Worm (Caenorhabditis elegans) whole organism, L1 larva: ENCODE data around the gene F42G2.2.

ENCODE experiments used
- C16A3.4 ChIP-seq: fragments of 150-350 bp; optimal IDR thresholded peaks from 2 replicates; lab custom pipeline; 2014; ENCODE audit warnings: missing biosample characterization, missing genetic modification characterization
- Y116A8C.19 ChIP-seq: sonication (generic microtip); optimal IDR thresholded peaks from 2 replicates; lab custom pipeline; 2016; ENCODE audit warnings: missing compliant biosample characterization, missing genetic modification characterization, borderline replicate concordance
- blmp-1 ChIP-seq: fragments of 150-350 bp; optimal IDR thresholded peaks from 2 replicates; lab custom pipeline; 2014; ENCODE audit warnings: missing biosample characterization, missing genetic modification characterization
- ceh-8 ChIP-seq: fragments of 200-800 bp; sonication (Bioruptor generic); optimal IDR thresholded peaks from 2 replicates; lab custom pipeline; 2018; ENCODE audit warnings: mild to moderate bottlenecking, missing genetic modification characterization, moderate library complexity, missing compliant biosample characterization
- ceh-82 ChIP-seq, 3 experiments: fragments of 150-350 bp in 1 of 3; sonication (generic microtip) in 2 of 3; optimal IDR thresholded peaks; 2 replicates each; lab custom pipeline; 2014 to 2017; ENCODE audit warnings: missing biosample characterization in 3 of 3, missing genetic modification characterization in 3 of 3
- ces-1 ChIP-seq: fragments of 150-350 bp; optimal IDR thresholded peaks from 2 replicates; lab custom pipeline; 2014; ENCODE audit warnings: missing biosample characterization, missing genetic modification reagents, missing genetic modification characterization
- dpl-1 ChIP-seq, 3 experiments: fragments of 150-350 bp in 2 of 3; sonication (generic microtip) in 1 of 3; optimal IDR thresholded peaks; 2 replicates each; lab custom pipeline; 2014 to 2017; ENCODE audit warnings: missing biosample characterization in 3 of 3, missing genetic modification characterization in 3 of 3, missing genetic modification reagents in 3 of 3
- dsc-1 ChIP-seq: sonication (generic microtip); optimal IDR thresholded peaks from 2 replicates; lab custom pipeline; 2016; ENCODE audit warnings: mild to moderate bottlenecking, missing genetic modification characterization, missing compliant biosample characterization
- efl-1 ChIP-seq, 4 experiments: fragments of 150-350 bp; optimal IDR thresholded peaks in 3 of 4; peaks in 1 of 4; 1 replicate in 1 of 4; 2 replicates in 3 of 4; lab custom pipeline; 2014; ENCODE audit warnings: missing biosample characterization in 2 of 4, missing genetic modification characterization in 2 of 4, missing genetic modification reagents in 2 of 4
- efl-3 ChIP-seq: fragments of 200-800 bp; sonication (Bioruptor generic); optimal IDR thresholded peaks from 2 replicates; lab custom pipeline; 2018; ENCODE audit warnings: mild to moderate bottlenecking, missing genetic modification characterization, missing compliant biosample characterization
- egl-13 ChIP-seq: sonication (generic microtip); optimal IDR thresholded peaks from 2 replicates; lab custom pipeline; 2016; ENCODE audit warnings: missing genotype, missing genetic modification reagents, missing genetic modification characterization, missing compliant biosample characterization
- egl-27 ChIP-seq, 2 experiments: fragments of 150-350 bp in 1 of 2; sonication (generic microtip); optimal IDR thresholded peaks; 3 replicates each; lab custom pipeline; 2017 to 2018; ENCODE audit warnings: missing biosample characterization in 2 of 2, missing genetic modification characterization in 2 of 2, missing genetic modification reagents in 2 of 2
- elt-2 ChIP-seq: sonication (generic microtip); optimal IDR thresholded peaks from 2 replicates; lab custom pipeline; 2016; ENCODE audit warnings: missing genetic modification characterization, mild to moderate bottlenecking, inconsistent platforms, missing compliant biosample characterization, missing genetic modification reagents
- fkh-10 ChIP-seq: sonication (generic microtip); optimal IDR thresholded peaks from 2 replicates; lab custom pipeline; 2017; ENCODE audit warnings: missing biosample characterization, missing genetic modification reagents, missing genetic modification characterization
- fkh-4 ChIP-seq: sonication (generic microtip); optimal IDR thresholded peaks from 2 replicates; lab custom pipeline; 2016; ENCODE audit warnings: missing compliant biosample characterization, missing genetic modification characterization, borderline replicate concordance
- fkh-8 ChIP-seq: sonication (generic microtip); optimal IDR thresholded peaks from 2 replicates; lab custom pipeline; 2016; ENCODE audit warnings: mild to moderate bottlenecking, missing genetic modification characterization, missing compliant biosample characterization
- grh-1 ChIP-seq: fragments of 200-800 bp; sonication (Bioruptor generic); IDR thresholded peaks from 2 replicates; pipeline ENCODE4 v1.3.6; 2022; ENCODE audit warnings: missing genetic modification reagents, missing genetic modification characterization, missing compliant biosample characterization
- hlh-17 ChIP-seq: fragments of 200-800 bp; sonication (Bioruptor generic); optimal IDR thresholded peaks from 2 replicates; lab custom pipeline; 2018; ENCODE audit warnings: missing genetic modification characterization, mild to moderate bottlenecking, missing compliant biosample characterization, moderate library complexity, borderline replicate concordance
- hlh-4 ChIP-seq: sonication (generic microtip); optimal IDR thresholded peaks from 2 replicates; lab custom pipeline; 2016; ENCODE audit warnings: mild to moderate bottlenecking, missing genetic modification characterization, missing compliant biosample characterization
- hpl-2 ChIP-seq: fragments of 150-350 bp; optimal IDR thresholded peaks from 2 replicates; lab custom pipeline; 2014; ENCODE audit warnings: missing biosample characterization, missing genetic modification reagents, missing genetic modification characterization
- irx-1 ChIP-seq: sonication (generic microtip); optimal IDR thresholded peaks from 2 replicates; lab custom pipeline; 2016; ENCODE audit warnings: missing genetic modification characterization, missing compliant biosample characterization
- jun-1 ChIP-seq: fragments of 150-350 bp; optimal IDR thresholded peaks from 2 replicates; lab custom pipeline; 2014; ENCODE audit warnings: missing biosample characterization, missing genetic modification reagents, missing genetic modification characterization
- lin-13 ChIP-seq: fragments of 150-350 bp; optimal IDR thresholded peaks from 2 replicates; lab custom pipeline; 2014; ENCODE audit warnings: missing biosample characterization, missing genetic modification reagents, missing genetic modification characterization
- lin-14 ChIP-seq: fragments of 200-800 bp; sonication (Bioruptor generic); optimal IDR thresholded peaks from 2 replicates; lab custom pipeline; 2018; ENCODE audit warnings: mild to moderate bottlenecking, missing genetic modification characterization, moderate library complexity, missing compliant biosample characterization
- lin-15B ChIP-seq: fragments of 150-350 bp; sonication (generic microtip); optimal IDR thresholded peaks from 3 replicates; lab custom pipeline; 2014; ENCODE audit warnings: missing biosample characterization, missing genetic modification characterization
- lin-35 ChIP-seq, 2 experiments: fragments of 150-350 bp; optimal IDR thresholded peaks; 2 replicates each; lab custom pipeline; 2014; ENCODE audit warnings: missing biosample characterization in 2 of 2, missing genetic modification characterization in 2 of 2, missing genetic modification reagents in 2 of 2
- lin-39 ChIP-seq: fragments of 150-350 bp; optimal IDR thresholded peaks from 2 replicates; lab custom pipeline; 2014; ENCODE audit warnings: missing biosample characterization, missing genetic modification reagents, missing genetic modification characterization
- lsy-2 ChIP-seq, 2 experiments: fragments of 150-350 bp; optimal IDR thresholded peaks; 2 replicates each; lab custom pipeline; 2014; ENCODE audit warnings: missing biosample characterization in 2 of 2, missing genetic modification characterization in 2 of 2
- mdl-1 ChIP-seq, 2 experiments: fragments of 150-350 bp; optimal IDR thresholded peaks; 2 replicates each; lab custom pipeline; 2014 to 2017; ENCODE audit warnings: missing biosample characterization in 2 of 2, missing genetic modification characterization in 2 of 2, inconsistent platforms in 1 of 2
- mef-2 ChIP-seq: fragments of 150-350 bp; optimal IDR thresholded peaks from 2 replicates; lab custom pipeline; 2014; ENCODE audit warnings: missing biosample characterization, missing genetic modification characterization
- mep-1 ChIP-seq: fragments of 150-350 bp; optimal IDR thresholded peaks from 2 replicates; lab custom pipeline; 2014; ENCODE audit warnings: missing biosample characterization, missing genetic modification characterization
- nhr-19 ChIP-seq: fragments of 200-800 bp; sonication (Bioruptor generic); conservative IDR thresholded peaks from 2 replicates; pipeline ENCODE4 v1.3.6; 2022; ENCODE audit warnings: missing genetic modification characterization, missing compliant biosample characterization
- nhr-20 ChIP-seq: sonication (generic microtip); optimal IDR thresholded peaks from 2 replicates; lab custom pipeline; 2016; ENCODE audit warnings: mild to moderate bottlenecking, missing genetic modification characterization, missing compliant biosample characterization
- nhr-71 ChIP-seq: sonication (generic microtip); optimal IDR thresholded peaks from 2 replicates; lab custom pipeline; 2016; ENCODE audit warnings: mild to moderate bottlenecking, missing genetic modification characterization, moderate library complexity, missing compliant biosample characterization
- nhr-76 ChIP-seq: sonication (generic microtip); optimal IDR thresholded peaks from 2 replicates; lab custom pipeline; 2017; ENCODE audit warnings: missing biosample characterization, missing genetic modification characterization
- nhr-77 ChIP-seq: fragments of 150-350 bp; optimal IDR thresholded peaks from 2 replicates; lab custom pipeline; 2014; ENCODE audit warnings: missing biosample characterization, missing genetic modification characterization
- pax-3 ChIP-seq: fragments of 200-800 bp; sonication (Bioruptor generic); optimal IDR thresholded peaks from 2 replicates; lab custom pipeline; 2018; ENCODE audit warnings: mild to moderate bottlenecking, missing genetic modification characterization, moderate library complexity, missing compliant biosample characterization
- sptf-1 ChIP-seq: fragments of 150-350 bp; optimal IDR thresholded peaks from 2 replicates; lab custom pipeline; 2014; ENCODE audit warnings: missing biosample characterization, missing genetic modification characterization
- sup-37 ChIP-seq: fragments of 200-800 bp; sonication (Bioruptor generic); optimal IDR thresholded peaks from 2 replicates; lab custom pipeline; 2018; ENCODE audit warnings: mild to moderate bottlenecking, missing genetic modification characterization, missing compliant biosample characterization
- tbx-2 ChIP-seq: sonication (generic microtip); optimal IDR thresholded peaks from 2 replicates; lab custom pipeline; 2016; ENCODE audit warnings: missing genetic modification characterization, missing compliant biosample characterization
- unc-30 ChIP-seq: sonication (generic microtip); optimal IDR thresholded peaks from 2 replicates; lab custom pipeline; 2017; ENCODE audit warnings: missing biosample characterization, missing genetic modification characterization
- unc-62 ChIP-seq: fragments of 150-350 bp; optimal IDR thresholded peaks from 2 replicates; lab custom pipeline; 2014; ENCODE audit warnings: missing biosample characterization, missing genetic modification reagents, missing genetic modification characterization
- unc-98 ChIP-seq: fragments of 200-800 bp; sonication (Bioruptor generic); IDR thresholded peaks from 2 replicates; pipeline ENCODE4 v1.3.6; 2022; ENCODE audit warnings: missing genetic modification characterization, missing compliant biosample characterization
- vab-15 ChIP-seq: sonication (generic microtip); optimal IDR thresholded peaks from 2 replicates; lab custom pipeline; 2017; ENCODE audit warnings: missing genotype, mild to moderate bottlenecking, missing genetic modification characterization, missing compliant biosample characterization
- xbp-1 ChIP-seq: sonication (generic microtip); optimal IDR thresholded peaks from 2 replicates; lab custom pipeline; 2016; ENCODE audit warnings: missing genetic modification characterization, missing compliant biosample characterization
- zag-1 ChIP-seq: fragments of 150-350 bp; optimal IDR thresholded peaks from 2 replicates; lab custom pipeline; 2014; ENCODE audit warnings: missing biosample characterization, missing genetic modification characterization
- ztf-11 ChIP-seq, 2 experiments: sonication (generic microtip); optimal IDR thresholded peaks; 2 replicates each; lab custom pipeline; 2016 to 2017; ENCODE audit warnings: missing genetic modification characterization in 2 of 2, missing biosample characterization in 1 of 2, missing compliant biosample characterization in 1 of 2

The F42G2.2 gene

ce11 chrII:2442243-2442642 lies 20.2 kb downstream of the F42G2.2 start (continued):
- no peak for TF ChIP-seq egl-27 (tag; optimal IDR thresholded peaks at IDR 0.05; lab: Kevin White, UChicago)
- TF ChIP-seq mdl-1 (tag; optimal IDR thresholded peaks at IDR 0.05; lab: Kevin White, UChicago): peak in 1 of 2 experiments; percentile 8
- TF ChIP-seq vab-15: no peak
- TF ChIP-seq fkh-4 (tag; lab: Kevin White, UChicago): no peak
- TF ChIP-seq jun-1 (tag; lab: Kevin White, UChicago): no peak
- no peak for TF ChIP-seq fkh-8 (tag; lab: Kevin White, UChicago)
- TF ChIP-seq egl-13: no peak
- TF ChIP-seq lsy-2 (tag; optimal IDR thresholded peaks at IDR 0.05; lab: Kevin White, UChicago): peak in 1 of 2 experiments; percentile 15
- TF ChIP-seq ztf-11 (tag; optimal IDR thresholded peaks at IDR 0.05; lab: Kevin White, UChicago): no peak
- no peak for TF ChIP-seq dsc-1 (tag; lab: Kevin White, UChicago)
- TF ChIP-seq grh-1 (GFP tag; lab: Robert Waterston, UW): no peak
- no peak for TF ChIP-seq hpl-2 (GFP tag; lab: Kevin White, UChicago)
- TF ChIP-seq lin-15B (tag; lab: Kevin White, UChicago): no peak
- TF ChIP-seq lin-13: no peak
- no peak for TF ChIP-seq C16A3.4 (tag; lab: Kevin White, UChicago)
- TF ChIP-seq zag-1 (tag; lab: Kevin White, UChicago): no peak
- peak in 2 of 3 experiments; percentile 20 to 21 for TF ChIP-seq dpl-1 (GFP tag; optimal IDR thresholded peaks at IDR 0.05; lab: Kevin White, UChicago)
- no peak for TF ChIP-seq ceh-8 (GFP tag; lab: Kevin White, UChicago)
- TF ChIP-seq tbx-2 (tag; lab: Kevin White, UChicago): peak; percentile 19
- no peak for TF ChIP-seq irx-1
- no peak for TF ChIP-seq pax-3 (tag; lab: Kevin White, UChicago)
- TF ChIP-seq fkh-10 (GFP tag; lab: Kevin White, UChicago): no peak
- TF ChIP-seq unc-62 (GFP tag; lab: Kevin White, UChicago): no peak
- TF ChIP-seq lin-14: peak; percentile 70
- peak; percentile 54 for TF ChIP-seq nhr-20
- TF ChIP-seq mef-2: no peak
- no peak for TF ChIP-seq nhr-76 (tag; lab: Kevin White, UChicago)
- TF ChIP-seq efl-1 (optimal IDR thresholded peaks at IDR 0.05; lab: Kevin White, UChicago): peak in 1 of 2 experiments; percentile 20
- peak in 1 of 2 experiments; percentile 92 for TF ChIP-seq efl-1 (GFP tag; optimal IDR thresholded peaks at IDR 0.05 in 1 of 2; lab: Kevin White, UChicago)
- TF ChIP-seq mep-1 (tag; lab: Kevin White, UChicago): peak; percentile 47
- TF ChIP-seq hlh-17 (GFP tag; lab: Kevin White, UChicago): no peak
- no peak for TF ChIP-seq ces-1
- TF ChIP-seq unc-30: no peak
- peak in 1 of 2 experiments; percentile 53 for TF ChIP-seq lin-35 (GFP tag; optimal IDR thresholded peaks at IDR 0.05; lab: Kevin White, UChicago)
- TF ChIP-seq sup-37 (GFP tag; lab: Kevin White, UChicago): no peak
- TF ChIP-seq efl-3 (GFP tag; lab: Kevin White, UChicago): no peak
- TF ChIP-seq blmp-1 (tag; lab: Kevin White, UChicago): peak; percentile 75
- no peak for TF ChIP-seq xbp-1
- TF ChIP-seq nhr-71 (tag; lab: Kevin White, UChicago): peak; percentile 37
- no peak for TF ChIP-seq hlh-4 (tag; lab: Kevin White, UChicago)
- peak; percentile 12 for TF ChIP-seq elt-2

ce11 chrII:2442979-2443378 lies 21.0 kb downstream of the F42G2.2 start, which contains the start of gene vab-19:
Gene vab-19 (plus strand): TSS chrII:2443279.
- TF ChIP-seq hpl-2 (GFP tag; lab: Kevin White, UChicago): no peak
- no peak for TF ChIP-seq nhr-77
- TF ChIP-seq nhr-19: no peak
- TF ChIP-seq tbx-2 (tag; lab: Kevin White, UChicago): no peak
- no peak for TF ChIP-seq ceh-82 (tag; optimal IDR thresholded peaks at IDR 0.05; lab: Kevin White, UChicago)
- TF ChIP-seq jun-1 (tag; lab: Kevin White, UChicago): no peak
- TF ChIP-seq pax-3 (tag; lab: Kevin White, UChicago): no peak
- no peak for TF ChIP-seq lin-39 (tag; lab: Kevin White, UChicago)
- no peak for TF ChIP-seq Y116A8C.19 (tag; lab: Kevin White, UChicago)
- TF ChIP-seq sptf-1 (tag; lab: Kevin White, UChicago): no peak
- TF ChIP-seq unc-98 (GFP tag; lab: Robert Waterston, UW): no peak
